Worm (Caenorhabditis elegans): ENCODE measurements around the gene pals-38.

- TF ChIP-seq nhr-77 (tag; optimal IDR thresholded peaks at IDR 0.05): no peak
- no peak for TF ChIP-seq egl-27 (tag; optimal IDR thresholded peaks at IDR 0.05)
- TF ChIP-seq zag-1 (tag; optimal IDR thresholded peaks at IDR 0.05): no peak
These were observed 13.1 kb downstream of the pals-38 start, which contains the start of gene srh-25 for ce11 chrV:12433717-12434116.

Measured in whole organism, L3 larva.